Worm (Caenorhabditis elegans): Measurements from ENCODE around the gene C44H9.6.
"Not testable (repeated sequence)": the region's sequence is repeated elsewhere in the genome, so short reads cannot be mapped to it uniquely, and the experiment has no call there.

C44H9.6 gene

ce11 chrV:12865615-12866014, 20.5 kb upstream of the C44H9.6 start, which contains the start of gene T07F10.5:
Gene T07F10.5, plus strand, starts transcription at chrV:12865915.
- TF ChIP-seq ces-1 (GFP tag; optimal IDR thresholded peaks at IDR 0.05); unc-120 (tag; optimal IDR thresholded peaks at IDR 0.05; ENCODE audit: poor library complexity, severe bottlenecking); sem-2 (GFP tag; optimal IDR thresholded peaks at IDR 0.05): not testable (repeated sequence)

DNA sequence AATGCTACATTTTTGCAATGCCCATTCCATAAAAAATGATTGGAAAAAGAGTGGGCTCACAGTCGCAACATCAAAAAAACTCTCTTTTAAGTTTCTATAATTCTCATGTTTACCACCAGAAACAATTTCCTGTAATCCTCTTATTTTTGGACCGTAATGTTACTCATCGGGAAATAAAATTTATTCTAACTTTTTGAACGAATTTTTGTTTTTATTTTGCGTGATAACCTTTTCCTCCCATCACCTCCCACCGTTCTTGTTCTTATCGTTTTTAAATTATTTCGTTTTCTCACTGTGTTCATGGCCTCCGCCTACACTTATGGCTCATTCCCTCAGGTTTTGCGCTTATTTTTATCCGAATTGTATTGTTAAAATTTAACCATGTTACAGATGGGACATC, 14.0 kb upstream of the C44H9.6 start, which contains the start of gene anp-1:
Gene anp-1, plus strand, starts transcription at position 301 of the 400 bp plus-strand sequence.
- TF ChIP-seq nhr-12 (tag; optimal IDR thresholded peaks at IDR 0.05) (no peak), drap-1 (GFP tag; optimal IDR thresholded peaks at IDR 0.05) (no peak), mep-1 (tag; optimal IDR thresholded peaks at IDR 0.05) (no peak), pha-4 (tag; optimal IDR thresholded peaks at IDR 0.05) (no peak), bed-3 (GFP tag; optimal IDR thresholded peaks at IDR 0.05) (no peak), unc-62 (GFP tag; optimal IDR thresholded peaks at IDR 0.05) (no peak), nhr-2 (tag; optimal IDR thresholded peaks at IDR 0.05) (no peak), ceh-43 (GFP tag; optimal IDR thresholded peaks at IDR 0.05) (no peak), unc-120 (tag; optimal IDR thresholded peaks at IDR 0.05; ENCODE audit: poor library complexity, severe bottlenecking) (no peak), ceh-39 (tag; optimal IDR thresholded peaks at IDR 0.05) (no peak), snpc-4 (tag; optimal IDR thresholded peaks at IDR 0.05) (no peak), nhr-237 (tag; optimal IDR thresholded peaks at IDR 0.05) (no peak), blmp-1 (tag; optimal IDR thresholded peaks at IDR 0.05) (no peak), ztf-11 (tag; optimal IDR thresholded peaks at IDR 0.05) (no peak), sptf-1 (tag; optimal IDR thresholded peaks at IDR 0.05) (no peak), elt-3 (tag; optimal IDR thresholded peaks at IDR 0.05) (no peak)

- TF ChIP-seq sptf-1 (tag; optimal IDR thresholded peaks at IDR 0.05): no peak
- TF ChIP-seq elt-3 (tag; optimal IDR thresholded peaks at IDR 0.05): no peak
- no peak for TF ChIP-seq ceh-83 (GFP tag; optimal IDR thresholded peaks at IDR 0.05)
- no peak for TF ChIP-seq cnd-1 (tag; optimal IDR thresholded peaks at IDR 0.05)
- no peak for TF ChIP-seq flh-1 (GFP tag; optimal IDR thresholded peaks at IDR 0.05)
- TF ChIP-seq nhr-2 (tag; optimal IDR thresholded peaks at IDR 0.05): no peak
- no peak for TF ChIP-seq lin-32 (GFP tag; optimal IDR thresholded peaks at IDR 0.05)
Observed at ce11 chrV:12854766-12855165, 9.6 kb upstream of the C44H9.6 start, which contains the start of gene C44H9.7. Gene C44H9.7, minus strand, starts transcription at chrV:12854866.

DNA sequence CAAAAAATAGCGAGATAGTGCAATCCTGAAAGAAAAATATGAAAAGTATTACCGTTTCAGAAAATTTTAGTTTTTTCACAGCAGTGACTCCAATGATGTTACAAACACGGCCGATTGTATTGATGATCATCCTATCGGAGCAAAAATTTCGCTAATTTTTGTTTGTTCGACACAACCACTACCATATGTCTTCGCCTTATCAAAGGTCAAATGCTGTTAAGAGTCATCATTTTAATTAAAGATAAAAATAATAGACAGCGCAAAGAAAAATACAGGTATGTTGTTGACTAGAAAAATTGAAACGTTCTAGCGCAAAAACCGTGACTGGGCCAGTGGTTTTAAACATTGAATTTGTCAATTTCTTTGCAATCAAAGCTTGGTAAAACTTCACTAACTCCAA, 7.2 kb upstream of the C44H9.6 start:
- no peak for TF ChIP-seq ceh-83 (GFP tag; optimal IDR thresholded peaks at IDR 0.05)
- TF ChIP-seq cnd-1 (tag; optimal IDR thresholded peaks at IDR 0.05): no peak
- no peak for TF ChIP-seq zip-8 (tag; optimal IDR thresholded peaks at IDR 0.05)

DNA sequence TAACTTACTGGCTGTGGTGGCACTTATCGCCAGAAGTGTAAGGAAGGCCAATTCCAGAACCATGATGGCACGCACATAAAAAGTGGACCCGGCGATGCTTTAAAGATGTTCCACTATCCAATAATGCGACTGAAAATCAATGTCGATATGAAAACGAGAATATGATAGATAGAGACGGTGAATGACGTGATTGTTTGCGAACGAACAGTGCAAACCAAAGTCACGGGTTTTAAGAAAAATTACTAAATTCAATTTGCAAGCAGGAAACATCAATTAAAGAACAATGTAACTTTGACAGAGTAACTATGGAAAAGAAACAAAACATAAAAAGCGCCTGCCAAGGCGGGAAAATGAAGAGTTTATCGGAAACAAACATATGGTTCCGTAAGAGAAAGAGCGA, 4.6 kb upstream of the C44H9.6 start, which contains the start of gene C44H9.5:
Gene C44H9.5, minus strand, starts transcription at position 129 of the 400 bp plus-strand sequence.
- TF ChIP-seq ceh-39 (tag; optimal IDR thresholded peaks at IDR 0.05): no peak
- TF ChIP-seq ham-2 (GFP tag; optimal IDR thresholded peaks at IDR 0.05): no peak
- no peak for TF ChIP-seq nhr-12 (tag; optimal IDR thresholded peaks at IDR 0.05)
- no peak for TF ChIP-seq mab-5 (tag; optimal IDR thresholded peaks at IDR 0.05)
- TF ChIP-seq nhr-2 (tag; optimal IDR thresholded peaks at IDR 0.05): no peak
- no peak for TF ChIP-seq ces-1 (GFP tag; optimal IDR thresholded peaks at IDR 0.05)
- TF ChIP-seq tbx-8 (GFP tag; optimal IDR thresholded peaks at IDR 0.05): no peak
- TF ChIP-seq bed-3 (GFP tag; optimal IDR thresholded peaks at IDR 0.05): no peak
- TF ChIP-seq zip-8 (tag; optimal IDR thresholded peaks at IDR 0.05): no peak
- TF ChIP-seq nhr-76 (tag; optimal IDR thresholded peaks at IDR 0.05): no peak
- no peak for TF ChIP-seq sem-2 (GFP tag; optimal IDR thresholded peaks at IDR 0.05)
- TF ChIP-seq elt-3 (tag; optimal IDR thresholded peaks at IDR 0.05): no peak

DNA sequence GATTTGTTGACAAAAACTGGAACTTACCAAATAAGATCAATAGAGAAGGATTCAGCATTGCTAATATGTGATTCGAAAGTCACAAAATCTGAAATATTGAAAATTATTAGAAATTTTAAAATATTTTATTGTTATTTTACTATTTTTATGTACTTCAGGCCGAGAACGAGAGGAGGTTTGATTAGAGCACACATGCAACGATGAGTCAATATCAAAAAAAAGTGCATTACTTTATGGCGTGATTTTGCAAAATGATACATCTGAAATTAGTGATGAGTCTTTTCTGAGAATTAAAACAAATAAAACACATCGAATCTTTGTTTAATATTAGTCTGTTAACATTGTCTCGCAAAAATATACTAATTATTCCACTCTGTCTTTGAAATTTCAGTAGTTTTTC, 399 bp downstream of the C44H9.6 start:
- no peak for TF ChIP-seq ztf-11 (tag; optimal IDR thresholded peaks at IDR 0.05)
- TF ChIP-seq elt-1 (tag; optimal IDR thresholded peaks at IDR 0.05; ENCODE audit: borderline replicate concordance, insufficient read depth): no peak

DNA sequence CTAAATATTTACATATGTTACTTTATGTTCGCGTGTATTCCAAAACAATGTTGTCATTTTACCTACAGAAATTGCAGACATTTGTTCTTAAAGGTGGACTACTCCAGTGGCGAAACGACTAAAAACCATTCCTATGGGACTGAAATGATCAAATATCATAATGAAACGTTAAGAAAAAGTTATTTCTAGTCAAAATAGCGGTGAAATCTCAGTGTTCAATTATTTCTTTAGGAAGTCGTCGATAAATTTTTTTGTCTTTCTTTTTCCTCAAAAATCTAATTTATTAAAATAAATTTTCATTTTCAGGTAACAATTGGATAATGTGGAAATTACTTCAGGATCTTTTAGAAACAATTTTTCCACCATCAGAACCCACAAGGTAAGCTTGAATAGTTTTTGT, 9.8 kb downstream of the C44H9.6 start, which contains the start of gene C44H9.4:
Gene C44H9.4, plus strand, starts transcription at position 301 of the 400 bp plus-strand sequence.
- TF ChIP-seq hlh-1 (tag; optimal IDR thresholded peaks at IDR 0.05): no peak
- TF ChIP-seq lin-13 (tag; optimal IDR thresholded peaks at IDR 0.05): no peak
- no peak for TF ChIP-seq flh-1 (GFP tag; optimal IDR thresholded peaks at IDR 0.05)
- no peak for TF ChIP-seq pha-4 (tag; optimal IDR thresholded peaks at IDR 0.05)
- no peak for TF ChIP-seq elt-3 (tag; optimal IDR thresholded peaks at IDR 0.05)
- no peak for TF ChIP-seq cnd-1 (tag; optimal IDR thresholded peaks at IDR 0.05)
- no peak for TF ChIP-seq ceh-83 (GFP tag; optimal IDR thresholded peaks at IDR 0.05)
- TF ChIP-seq M03D4.4 (tag; optimal IDR thresholded peaks at IDR 0.05): no peak
- no peak for TF ChIP-seq tbx-8 (GFP tag; optimal IDR thresholded peaks at IDR 0.05)
- no peak for TF ChIP-seq nhr-237 (tag; optimal IDR thresholded peaks at IDR 0.05)
- TF ChIP-seq ceh-39 (tag; optimal IDR thresholded peaks at IDR 0.05): no peak
- no peak for TF ChIP-seq nhr-28 (tag; optimal IDR thresholded peaks at IDR 0.05)
- TF ChIP-seq ham-2 (GFP tag; optimal IDR thresholded peaks at IDR 0.05): no peak
- no peak for TF ChIP-seq mep-1 (tag; optimal IDR thresholded peaks at IDR 0.05)
- no peak for TF ChIP-seq nhr-2 (tag; optimal IDR thresholded peaks at IDR 0.05)
- no peak for TF ChIP-seq zip-8 (tag; optimal IDR thresholded peaks at IDR 0.05)
- TF ChIP-seq bed-3 (GFP tag; optimal IDR thresholded peaks at IDR 0.05): no peak
- TF ChIP-seq unc-39 (tag; optimal IDR thresholded peaks at IDR 0.05): no peak
- no peak for TF ChIP-seq unc-62 (GFP tag; optimal IDR thresholded peaks at IDR 0.05)

Measured in whole organism, mixed stage, embryonic.